Worm (Caenorhabditis elegans): Measurements from ENCODE around the gene R04A9.6.

ce11 chrX:381029-381428 lies 16.3 kb upstream of the R04A9.6 start:
- TF ChIP-seq mdl-1 (tag; optimal IDR thresholded peaks at IDR 0.05) (no peak), ceh-28 (tag; optimal IDR thresholded peaks at IDR 0.05) (no peak), pha-4 (GFP tag; IDR thresholded peaks at IDR 0.05) (no peak), pha-4 (tag; optimal IDR thresholded peaks at IDR 0.05) (no peak), mep-1 (tag; optimal IDR thresholded peaks at IDR 0.05) (peak; percentile 7), fos-1 (tag; optimal IDR thresholded peaks at IDR 0.05) (no peak), lin-29 (GFP tag; IDR thresholded peaks at IDR 0.05) (no peak), nhr-11 (tag; optimal IDR thresholded peaks at IDR 0.05) (no peak), unc-62 (GFP tag; optimal IDR thresholded peaks at IDR 0.05 in 1 of 2) (no peak), unc-62 (tag; optimal IDR thresholded peaks at IDR 0.05) (no peak), arid-1 (GFP tag; conservative IDR thresholded peaks at IDR 0.05) (no peak), daf-19 (GFP tag; conservative IDR thresholded peaks at IDR 0.05) (no peak), aly-2 (tag; optimal IDR thresholded peaks at IDR 0.05) (no peak), snpc-4 (tag; optimal IDR thresholded peaks at IDR 0.05) (no peak)
